Worm (Caenorhabditis elegans) whole organism, L4 larva: ENCODE results near the gene gei-15.
A peak's percentile ranks its signal among the peaks of the same experiment; 100 is the strongest.

Experiments
- F10B5.3 ChIP-seq: sonication (generic microtip); optimal IDR thresholded peaks from 2 replicates; lab custom pipeline; 2016; ENCODE audit warnings: mild to moderate bottlenecking, missing genetic modification characterization, missing compliant biosample characterization
- F37D6.2 ChIP-seq: sonication (generic microtip); optimal IDR thresholded peaks from 2 replicates; lab custom pipeline; 2016; ENCODE audit warnings: mild to moderate bottlenecking, missing genetic modification characterization, missing compliant biosample characterization
- R02D3.7 ChIP-seq: fragments of 150-350 bp; sonication (generic microtip); optimal IDR thresholded peaks from 3 replicates; lab custom pipeline; 2014; ENCODE audit warnings: missing biosample characterization, missing genetic modification characterization
- Y48G9A.11 ChIP-seq: fragments of 200-800 bp; sonication (Bioruptor generic); IDR thresholded peaks from 2 replicates; pipeline ENCODE4 v1.3.6; 2022; ENCODE audit warnings: missing genetic modification reagents, missing genetic modification characterization, missing compliant biosample characterization
- Y5F2A.4 ChIP-seq: fragments of 200-800 bp; sonication (Bioruptor generic); optimal IDR thresholded peaks from 2 replicates; lab custom pipeline; 2018; ENCODE audit warnings: mild to moderate bottlenecking, missing genetic modification characterization, missing compliant biosample characterization
- ZK337.2 ChIP-seq: fragments of 200-800 bp; sonication (Bioruptor generic); IDR thresholded peaks from 2 replicates; pipeline ENCODE4 v1.3.6; 2022; ENCODE audit warnings: missing genetic modification reagents, missing genetic modification characterization, missing compliant biosample characterization
- aha-1 ChIP-seq: fragments of 150-350 bp; peaks from one replicate; lab custom pipeline; 2014; ENCODE audit warnings: missing biosample characterization, missing genetic modification characterization
- aly-2 ChIP-seq: sonication (generic microtip); optimal IDR thresholded peaks from 2 replicates; lab custom pipeline; 2018; ENCODE audit warnings: missing biosample characterization, missing genetic modification characterization
- ama-1 ChIP-seq: fragments of 150-350 bp; optimal IDR thresholded peaks from 2 replicates; lab custom pipeline; 2014; ENCODE audit warnings: inconsistent platforms, mixed read lengths
- attf-4 ChIP-seq: sonication (generic microtip); optimal IDR thresholded peaks from 3 replicates; lab custom pipeline; 2017; ENCODE audit warnings: missing biosample characterization, missing genetic modification characterization
- ceh-20 ChIP-seq: fragments of 200-800 bp; sonication (Bioruptor generic); IDR thresholded peaks from 2 replicates; pipeline ENCODE4 v1.3.6; 2022; ENCODE audit warnings: missing genetic modification reagents, missing genetic modification characterization, missing compliant biosample characterization
- ceh-28 ChIP-seq: fragments of 150-350 bp; optimal IDR thresholded peaks from 2 replicates; lab custom pipeline; 2014; ENCODE audit warnings: missing biosample characterization, missing genetic modification reagents, missing genetic modification characterization
- ceh-44 ChIP-seq: fragments of 200-800 bp; sonication (Bioruptor generic); IDR thresholded peaks from 2 replicates; pipeline ENCODE4 v1.3.6; 2022; ENCODE audit warnings: missing genetic modification reagents, missing genetic modification characterization, missing compliant biosample characterization
- ceh-62 ChIP-seq: sonication (generic microtip); optimal IDR thresholded peaks from 2 replicates; lab custom pipeline; 2017; ENCODE audit warnings: missing biosample characterization, missing genetic modification characterization
- ceh-82 ChIP-seq: sonication (generic microtip); optimal IDR thresholded peaks from 2 replicates; lab custom pipeline; 2017; ENCODE audit warnings: missing biosample characterization, missing genetic modification characterization
- ctbp-1 ChIP-seq: fragments of 200-800 bp; sonication (Bioruptor generic); IDR thresholded peaks from 2 replicates; pipeline ENCODE4 v1.3.6; 2022; ENCODE audit warnings: missing genetic modification reagents, missing genetic modification characterization, missing compliant biosample characterization
- daf-16 ChIP-seq, 3 experiments: sonication (generic microtip); optimal IDR thresholded peaks; 2 replicates each; lab custom pipeline; 2016 to 2017; ENCODE audit warnings: missing genetic modification characterization in 3 of 3, missing genetic modification reagents in 3 of 3, mild to moderate bottlenecking in 2 of 3, missing compliant biosample characterization in 2 of 3, missing biosample characterization in 1 of 3, moderate library complexity in 1 of 3
- daf-19 ChIP-seq: fragments of 200-800 bp; sonication (Bioruptor generic); conservative IDR thresholded peaks from 2 replicates; pipeline ENCODE4 v1.3.6; 2022; ENCODE audit warnings: missing genetic modification characterization, missing compliant biosample characterization
- dmd-6 ChIP-seq: fragments of 200-800 bp; sonication (Bioruptor generic); IDR thresholded peaks from 2 replicates; pipeline ENCODE4 v1.3.6; 2022; ENCODE audit warnings: missing genetic modification reagents, missing genetic modification characterization, missing compliant biosample characterization
- dmd-8 ChIP-seq: fragments of 200-800 bp; sonication (Bioruptor generic); IDR thresholded peaks from 2 replicates; pipeline ENCODE4 v1.3.6; 2022; ENCODE audit warnings: missing genetic modification characterization, missing compliant biosample characterization
- dpl-1 ChIP-seq: fragments of 150-350 bp; optimal IDR thresholded peaks from 2 replicates; lab custom pipeline; 2014; ENCODE audit warnings: missing biosample characterization, missing genetic modification reagents, missing genetic modification characterization
- duxl-1 ChIP-seq: sonication (generic microtip); optimal IDR thresholded peaks from 2 replicates; lab custom pipeline; 2016; ENCODE audit warnings: mild to moderate bottlenecking, missing genetic modification characterization, moderate library complexity, missing compliant biosample characterization; ENCODE audit not compliant: poor library complexity
- fos-1 ChIP-seq: fragments of 150-350 bp; optimal IDR thresholded peaks from 2 replicates; lab custom pipeline; 2014; ENCODE audit warnings: missing biosample characterization, missing genetic modification characterization
- gei-8 ChIP-seq: fragments of 200-800 bp; sonication (Bioruptor generic); optimal IDR thresholded peaks from 2 replicates; lab custom pipeline; 2018; ENCODE audit warnings: mild to moderate bottlenecking, missing genetic modification characterization, missing compliant biosample characterization
- hlh-11 ChIP-seq: fragments of 200-800 bp; sonication (Bioruptor generic); optimal IDR thresholded peaks from 2 replicates; lab custom pipeline; 2018; ENCODE audit warnings: mild to moderate bottlenecking, missing genetic modification characterization, missing compliant biosample characterization
- hlh-30 ChIP-seq: sonication (generic microtip); optimal IDR thresholded peaks from 2 replicates; lab custom pipeline; 2017; ENCODE audit warnings: antibody characterized with exemption, mild to moderate bottlenecking, missing genetic modification characterization, missing compliant biosample characterization; ENCODE audit not compliant: insufficient read depth
- hmg-1.1 ChIP-seq: fragments of 200-800 bp; sonication (Bioruptor generic); IDR thresholded peaks from 2 replicates; pipeline ENCODE4 v1.3.6; 2022; ENCODE audit warnings: missing genetic modification reagents, missing genetic modification characterization, missing compliant biosample characterization
- lim-7 ChIP-seq: fragments of 200-800 bp; sonication (Bioruptor generic); IDR thresholded peaks from 2 replicates; pipeline ENCODE4 v1.3.6; 2022; ENCODE audit warnings: missing genetic modification characterization, missing compliant biosample characterization
- lin-1 ChIP-seq: fragments of 200-800 bp; sonication (Bioruptor generic); IDR thresholded peaks from 2 replicates; pipeline ENCODE4 v1.3.6; 2022; ENCODE audit warnings: missing genetic modification reagents, missing genetic modification characterization, missing compliant biosample characterization
- lin-13 ChIP-seq: fragments of 150-350 bp; optimal IDR thresholded peaks from 2 replicates; lab custom pipeline; 2014; ENCODE audit warnings: missing biosample characterization, missing genetic modification reagents, missing genetic modification characterization
- lin-39 ChIP-seq: fragments of 150-350 bp; optimal IDR thresholded peaks from 2 replicates; lab custom pipeline; 2014; ENCODE audit warnings: missing biosample characterization, missing genetic modification reagents, missing genetic modification characterization
- lir-3 ChIP-seq: sonication (generic microtip); optimal IDR thresholded peaks from 2 replicates; lab custom pipeline; 2016; ENCODE audit warnings: mild to moderate bottlenecking, missing genetic modification characterization, missing compliant biosample characterization
- lsy-2 ChIP-seq, 2 experiments: fragments of 150-350 bp in 1 of 2; sonication (generic microtip) in 1 of 2; optimal IDR thresholded peaks; 2 replicates each; lab custom pipeline; 2014 to 2017; ENCODE audit warnings: missing biosample characterization in 2 of 2, missing genetic modification characterization in 2 of 2
- madf-5 ChIP-seq, 2 experiments: fragments of 200-800 bp; sonication (Bioruptor generic); IDR thresholded peaks; 2 replicates each; pipeline ENCODE4 v1.3.6; 2022; ENCODE audit warnings: missing compliant biosample characterization in 2 of 2, missing genetic modification characterization in 2 of 2
- madf-9 ChIP-seq: fragments of 200-800 bp; sonication (Bioruptor generic); conservative IDR thresholded peaks from 2 replicates; pipeline ENCODE4 v1.3.6; 2022; ENCODE audit warnings: missing genetic modification reagents, missing genetic modification characterization, missing compliant biosample characterization
- mdl-1 ChIP-seq, 2 experiments: fragments of 150-350 bp in 1 of 2; sonication (generic microtip) in 1 of 2; optimal IDR thresholded peaks; 2 replicates each; lab custom pipeline; 2014 to 2017; ENCODE audit warnings: missing biosample characterization in 2 of 2, missing genetic modification characterization in 2 of 2
- mep-1 ChIP-seq: fragments of 150-350 bp; sonication (generic microtip); optimal IDR thresholded peaks from 3 replicates; lab custom pipeline; 2014; ENCODE audit warnings: missing biosample characterization, missing genetic modification characterization
- mxl-2 ChIP-seq: fragments of 200-800 bp; sonication (Bioruptor generic); conservative IDR thresholded peaks from 2 replicates; pipeline ENCODE4 v1.3.6; 2022; ENCODE audit warnings: missing genetic modification reagents, missing genetic modification characterization, missing compliant biosample characterization
- nhr-25 ChIP-seq: sonication (generic microtip); optimal IDR thresholded peaks from 2 replicates; lab custom pipeline; 2017; ENCODE audit warnings: missing genetic modification characterization, mild to moderate bottlenecking, missing compliant biosample characterization, antibody characterized with exemption, moderate library complexity, borderline replicate concordance; ENCODE audit not compliant: insufficient read depth
- nhr-28 ChIP-seq: fragments of 150-350 bp; optimal IDR thresholded peaks from 2 replicates; lab custom pipeline; 2014; ENCODE audit warnings: missing biosample characterization, missing genetic modification characterization
- nhr-41 ChIP-seq: fragments of 200-800 bp; sonication (Bioruptor generic); IDR thresholded peaks from 2 replicates; pipeline ENCODE4 v1.3.6; 2022; ENCODE audit warnings: missing genetic modification reagents, missing genetic modification characterization, missing compliant biosample characterization
- nhr-6 ChIP-seq: fragments of 150-350 bp; optimal IDR thresholded peaks from 2 replicates; lab custom pipeline; 2014; ENCODE audit warnings: missing biosample characterization, missing genetic modification characterization
- nhr-76 ChIP-seq: fragments of 150-350 bp; optimal IDR thresholded peaks from 2 replicates; lab custom pipeline; 2014; ENCODE audit warnings: missing biosample characterization, missing genetic modification characterization
- nhr-77 ChIP-seq: fragments of 150-350 bp; optimal IDR thresholded peaks from 2 replicates; lab custom pipeline; 2014; ENCODE audit warnings: missing biosample characterization, missing genetic modification characterization
- pha-4 ChIP-seq, 2 experiments: fragments of 150-350 bp in 1 of 2; fragments of 200-800 bp in 1 of 2; sonication (Bioruptor generic) in 1 of 2; IDR thresholded peaks in 1 of 2; optimal IDR thresholded peaks in 1 of 2; 2 replicates each; pipeline versions ENCODE4 v1.3.6 to Lab custom; 2014 to 2022; ENCODE audit warnings: missing genetic modification characterization in 2 of 2, missing genetic modification reagents in 2 of 2, missing biosample characterization in 1 of 2, missing compliant biosample characterization in 1 of 2
- php-3 ChIP-seq: fragments of 200-800 bp; sonication (Bioruptor generic); IDR thresholded peaks from 2 replicates; pipeline ENCODE4 v1.3.6; 2022; ENCODE audit warnings: missing genetic modification reagents, missing genetic modification characterization, missing compliant biosample characterization
- pqm-1 ChIP-seq: sonication (generic microtip); optimal IDR thresholded peaks from 2 replicates; lab custom pipeline; 2017; ENCODE audit warnings: missing biosample characterization, missing genetic modification characterization
- skn-1 ChIP-seq: fragments of 150-350 bp; optimal IDR thresholded peaks from 2 replicates; lab custom pipeline; 2014; ENCODE audit warnings: missing biosample characterization, missing genetic modification characterization
- tra-1 ChIP-seq: fragments of 200-800 bp; sonication (Bioruptor generic); IDR thresholded peaks from 2 replicates; pipeline ENCODE4 v1.3.6; 2022; ENCODE audit warnings: missing genetic modification reagents, missing genetic modification characterization, missing compliant biosample characterization
- unc-39 ChIP-seq: sonication (generic microtip); optimal IDR thresholded peaks from 2 replicates; lab custom pipeline; 2017; ENCODE audit warnings: missing biosample characterization, missing genetic modification characterization
- zfp-2 ChIP-seq: sonication (generic microtip); optimal IDR thresholded peaks from 2 replicates; lab custom pipeline; 2016; ENCODE audit warnings: mild to moderate bottlenecking, missing genetic modification characterization, missing compliant biosample characterization
- ztf-11 ChIP-seq: fragments of 150-350 bp; optimal IDR thresholded peaks from 2 replicates; lab custom pipeline; 2014; ENCODE audit warnings: missing biosample characterization, missing genetic modification characterization

gei-15 gene

DNA sequence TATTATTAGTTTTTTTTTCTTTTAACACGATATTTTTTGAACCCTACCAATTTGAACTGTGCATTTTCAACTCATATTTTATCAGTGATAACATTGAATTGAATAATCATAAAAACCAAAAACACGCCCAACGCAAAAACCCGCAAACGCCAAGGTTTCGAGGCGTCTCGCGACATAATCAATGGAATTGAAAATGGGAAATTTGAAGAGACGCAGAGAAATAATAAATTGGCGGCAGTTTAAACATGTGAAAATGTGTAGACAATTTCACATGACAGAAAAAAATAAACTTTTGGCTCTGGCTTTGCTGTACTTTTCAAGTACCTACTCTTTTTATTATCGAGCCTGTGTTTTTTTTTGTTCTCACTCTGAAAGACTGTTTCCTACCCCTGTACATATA, 18.2 kb downstream of the gei-15 start:
- TF ChIP-seq duxl-1 (tag; lab: Kevin White, UChicago) = no peak
- TF ChIP-seq zfp-2 = no peak
- peak; percentile 59 for TF ChIP-seq nhr-77 (tag; lab: Kevin White, UChicago)
- peak; percentile 27 for TF ChIP-seq nhr-6 (tag; lab: Kevin White, UChicago)
- TF ChIP-seq dpl-1 (GFP tag; lab: Kevin White, UChicago) = peak; percentile 84
- TF ChIP-seq unc-39 (tag; lab: Kevin White, UChicago) = no peak
- TF ChIP-seq F37D6.2 (tag; lab: Kevin White, UChicago) = no peak
- no peak for TF ChIP-seq aly-2
- TF ChIP-seq ZK337.2 (GFP tag; lab: Robert Waterston, UW) = no peak
- peak; percentile 83 for TF ChIP-seq dmd-6
- no peak for TF ChIP-seq dmd-8 (GFP tag; lab: Robert Waterston, UW)
- TF ChIP-seq madf-9 = no peak
- TF ChIP-seq ceh-62 (tag; lab: Kevin White, UChicago) = no peak
- TF ChIP-seq gei-8 (GFP tag; lab: Kevin White, UChicago) = no peak
- TF ChIP-seq nhr-28 (tag; lab: Kevin White, UChicago) = peak; percentile 71
- peak; percentile 92 for TF ChIP-seq hlh-30 (tag; lab: Kevin White, UChicago)
- TF ChIP-seq skn-1 = no peak
- TF ChIP-seq mep-1 (tag; lab: Kevin White, UChicago) = peak; percentile 68
- TF ChIP-seq daf-16 (GFP tag; optimal IDR thresholded peaks at IDR 0.05; lab: Kevin White, UChicago) = no peak
- TF ChIP-seq daf-16 (tag; optimal IDR thresholded peaks at IDR 0.05; lab: Kevin White, UChicago) = peak; percentile 87
- TF ChIP-seq madf-5 (GFP tag; IDR thresholded peaks at IDR 0.05; lab: Robert Waterston, UW) = no peak
- TF ChIP-seq lin-39 = no peak
- no peak for TF ChIP-seq lin-1 (GFP tag; lab: Robert Waterston, UW)
- TF ChIP-seq hmg-1.1 (GFP tag; lab: Robert Waterston, UW) = peak; percentile 56
- peak; percentile 69 for TF ChIP-seq php-3 (GFP tag; lab: Robert Waterston, UW)
- peak; percentile 23; the same call in 1 of the 2 replicates for TF ChIP-seq pha-4 (GFP tag; IDR thresholded peaks at IDR 0.05; lab: Robert Waterston, UW)
- TF ChIP-seq pha-4 (tag; optimal IDR thresholded peaks at IDR 0.05; lab: Kevin White, UChicago) = no peak
- no peak for TF ChIP-seq R02D3.7 (tag; lab: Kevin White, UChicago)
- TF ChIP-seq nhr-41 (GFP tag; lab: Robert Waterston, UW) = no peak
- peak; percentile 74 for TF ChIP-seq pqm-1 (tag; lab: Kevin White, UChicago)
- peak; percentile 16 for TF ChIP-seq lin-13 (GFP tag; lab: Kevin White, UChicago)
- TF ChIP-seq ama-1 (lab: Kevin White, UChicago) = no peak
- no peak for TF ChIP-seq ceh-28 (tag; lab: Kevin White, UChicago)
- no peak for TF ChIP-seq ceh-20 (GFP tag; lab: Robert Waterston, UW)
- no peak for TF ChIP-seq lim-7 (GFP tag; lab: Robert Waterston, UW)
- no peak for TF ChIP-seq Y5F2A.4
- no peak for TF ChIP-seq lir-3 (tag; lab: Kevin White, UChicago)
- no peak for TF ChIP-seq ceh-44 (GFP tag; lab: Robert Waterston, UW)
- peak in 1 of 2 experiments; percentile 60 for TF ChIP-seq lsy-2 (tag; optimal IDR thresholded peaks at IDR 0.05; lab: Kevin White, UChicago)
- no peak for TF ChIP-seq ceh-82
- TF ChIP-seq fos-1 = no peak
- TF ChIP-seq mxl-2 (GFP tag; lab: Robert Waterston, UW) = no peak
- TF ChIP-seq tra-1 = no peak
- no peak for TF ChIP-seq daf-19
- no peak for TF ChIP-seq F10B5.3 (tag; lab: Kevin White, UChicago)
- TF ChIP-seq mdl-1 (tag; optimal IDR thresholded peaks at IDR 0.05; lab: Kevin White, UChicago) = peak in 1 of 2 experiments; percentile 49
- TF ChIP-seq attf-4 (tag; lab: Kevin White, UChicago) = no peak
- no peak for TF ChIP-seq nhr-76 (tag; lab: Kevin White, UChicago)
- TF ChIP-seq hlh-11 = peak; percentile 86
- no peak for TF ChIP-seq ztf-11 (tag; lab: Kevin White, UChicago)
- TF ChIP-seq nhr-25 = peak; percentile 20
- peak; percentile 76 for TF ChIP-seq aha-1
- TF ChIP-seq Y48G9A.11 (GFP tag; lab: Robert Waterston, UW) = no peak
- no peak for TF ChIP-seq ctbp-1 (GFP tag; lab: Robert Waterston, UW)
